Worm (Caenorhabditis elegans): ENCODE results near the gene ebp-2.

DNA sequence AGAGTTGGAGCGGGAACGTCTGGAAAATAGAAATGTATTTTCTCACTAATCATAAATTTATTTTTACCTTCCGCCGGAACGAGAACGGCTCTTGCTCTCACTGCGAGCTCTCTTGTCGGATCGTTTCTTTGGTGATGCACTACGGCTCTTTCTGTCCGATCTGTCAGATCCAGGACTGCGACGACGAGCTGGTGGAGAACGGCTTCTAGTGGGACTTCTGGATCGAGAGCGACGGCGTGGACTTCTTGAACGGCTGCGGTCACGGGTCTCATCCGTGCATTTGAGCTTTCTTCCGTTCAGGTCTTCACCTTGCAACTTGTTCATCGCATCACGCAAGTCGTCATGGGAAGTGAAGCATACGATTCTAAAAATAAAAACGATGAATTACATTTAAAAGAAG, 9.2 kb downstream of the ebp-2 start:
- TF ChIP-seq fos-1 (tag; optimal IDR thresholded peaks at IDR 0.05): no peak
- no peak for TF ChIP-seq pha-4 (tag; optimal IDR thresholded peaks at IDR 0.05)
